Worm (Caenorhabditis elegans) whole organism, L3 larva: ENCODE results near the gene garr-1.

ENCODE experiments used
- ama-1 ChIP-seq: fragments of 150-350 bp; optimal IDR thresholded peaks from 2 replicates; lab custom pipeline; 2018
- egl-27 ChIP-seq: sonication (generic microtip); optimal IDR thresholded peaks from 4 replicates; lab custom pipeline; 2017; ENCODE audit warnings: missing biosample characterization, missing genetic modification reagents, missing genetic modification characterization
- elt-3 ChIP-seq, 3 experiments: fragments of 150-350 bp in 1 of 3; sonication (generic microtip) in 2 of 3; optimal IDR thresholded peaks; 2 replicates in 2 of 3; 4 replicates in 1 of 3; lab custom pipeline; 2014 to 2017; ENCODE audit warnings: missing biosample characterization in 3 of 3, missing genetic modification characterization in 3 of 3
- fos-1 ChIP-seq: fragments of 150-350 bp; optimal IDR thresholded peaks from 2 replicates; lab custom pipeline; 2014; ENCODE audit warnings: missing biosample characterization, missing genetic modification characterization
- mdl-1 ChIP-seq: fragments of 150-350 bp; optimal IDR thresholded peaks from 2 replicates; lab custom pipeline; 2014; ENCODE audit warnings: missing biosample characterization, missing genetic modification characterization
- nhr-11 ChIP-seq: fragments of 150-350 bp; optimal IDR thresholded peaks from 2 replicates; lab custom pipeline; 2014; ENCODE audit warnings: missing biosample characterization, missing genetic modification characterization
- nhr-12 ChIP-seq: fragments of 150-350 bp; optimal IDR thresholded peaks from 2 replicates; lab custom pipeline; 2014; ENCODE audit warnings: missing biosample characterization, missing genetic modification characterization
- nhr-28 ChIP-seq: fragments of 150-350 bp; optimal IDR thresholded peaks from 2 replicates; lab custom pipeline; 2014; ENCODE audit warnings: missing biosample characterization, missing genetic modification characterization
- nhr-76 ChIP-seq: fragments of 150-350 bp; sonication (generic microtip); optimal IDR thresholded peaks from 5 replicates; lab custom pipeline; 2014; ENCODE audit warnings: missing biosample characterization, missing genetic modification characterization
- pha-4 ChIP-seq: fragments of 150-350 bp; optimal IDR thresholded peaks from 2 replicates; lab custom pipeline; 2014; ENCODE audit warnings: missing biosample characterization, missing genetic modification reagents, missing genetic modification characterization
- snpc-4 ChIP-seq: fragments of 150-350 bp; optimal IDR thresholded peaks from 2 replicates; lab custom pipeline; 2014; ENCODE audit warnings: missing biosample characterization, missing genetic modification characterization
- unc-39 ChIP-seq: sonication (generic microtip); optimal IDR thresholded peaks from 4 replicates; lab custom pipeline; 2017; ENCODE audit warnings: missing biosample characterization, missing genetic modification characterization
- ztf-11 ChIP-seq: fragments of 150-350 bp; optimal IDR thresholded peaks from 2 replicates; lab custom pipeline; 2014; ENCODE audit warnings: missing biosample characterization, missing genetic modification characterization
- ztf-4 ChIP-seq: fragments of 150-350 bp; optimal IDR thresholded peaks from 2 replicates; lab custom pipeline; 2014; ENCODE audit warnings: missing biosample characterization, missing genetic modification characterization

DNA sequence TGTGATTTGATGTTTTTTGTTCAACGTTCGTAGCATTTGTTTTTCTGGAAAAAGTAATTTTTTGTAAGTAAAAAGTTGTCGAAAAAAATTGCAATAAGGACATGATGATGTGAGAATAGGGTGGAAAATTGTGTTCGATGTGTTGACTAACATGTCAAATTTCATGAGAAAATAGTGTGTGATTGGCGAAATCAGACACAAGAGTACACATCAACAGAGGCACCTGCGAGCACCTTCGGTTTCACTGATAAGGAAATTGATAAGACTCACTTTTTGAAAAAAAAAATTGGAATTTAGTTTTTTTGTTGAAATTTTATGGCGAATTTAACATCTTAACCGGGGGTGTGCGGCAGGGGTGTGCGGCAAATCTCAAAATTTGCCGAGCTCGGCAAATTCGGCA lies 14.5 kb downstream of the garr-1 start, which contains the start of gene hum-8:
- TF ChIP-seq fos-1 (no peak), snpc-4 (no peak), egl-27 (tag; lab: Kevin White, UChicago) (no peak), nhr-28 (no peak), unc-39 (tag; lab: Kevin White, UChicago) (no peak), elt-3 (tag; optimal IDR thresholded peaks at IDR 0.05; lab: Kevin White, UChicago) (no peak), pha-4 (peak; percentile 67), nhr-11 (tag; lab: Kevin White, UChicago) (no peak), nhr-76 (tag; lab: Kevin White, UChicago) (no peak), ama-1 (lab: Kevin White, UChicago) (no peak), ztf-11 (tag; lab: Kevin White, UChicago) (no peak), ztf-4 (tag; lab: Kevin White, UChicago) (no peak), mdl-1 (no peak), nhr-12 (no peak)
